Worm (Caenorhabditis elegans) whole organism, midembryonic: Measurements from ENCODE around the gene mlc-4.

Experiments
- med-1 ChIP-seq: sonication (generic microtip); optimal IDR thresholded peaks from 2 replicates; lab custom pipeline; 2017; ENCODE audit warnings: missing genetic modification characterization, mild to moderate bottlenecking, missing compliant biosample characterization, antibody characterized with exemption, missing genetic modification reagents; ENCODE audit not compliant: insufficient read depth
- ref-1 ChIP-seq: fragments of 200-800 bp; sonication (Bioruptor generic); conservative IDR thresholded peaks from 2 replicates; pipeline ENCODE4 v1.3.6; 2022; ENCODE audit warnings: missing genetic modification reagents, missing genetic modification characterization, missing compliant biosample characterization

DNA sequence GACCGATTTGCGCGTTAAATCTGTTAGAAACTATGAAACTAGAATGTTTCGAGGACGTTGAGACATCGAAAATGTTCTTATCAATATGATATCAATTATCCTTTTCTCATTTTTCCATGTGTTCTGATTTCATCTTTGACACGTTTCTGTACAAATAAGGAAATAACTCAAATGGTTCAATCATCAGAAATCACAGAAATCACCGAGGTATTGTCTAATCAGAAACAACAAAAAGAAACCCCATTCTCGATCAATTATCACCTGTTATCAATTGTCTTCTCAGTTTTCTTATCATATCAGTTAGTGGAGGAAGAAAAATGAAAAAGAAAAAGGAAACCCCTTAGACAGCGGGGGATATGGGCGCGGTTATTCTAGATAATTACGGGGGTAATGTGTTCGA lies 41.6 kb upstream of the mlc-4 start:
- no peak for TF ChIP-seq ref-1 (GFP tag; lab: Robert Waterston, UW)
- TF ChIP-seq med-1 (GFP tag; lab: Kevin White, UChicago) = no peak
